Worm (Caenorhabditis elegans) whole organism, late embryonic: ENCODE data around the gene F27E5.8.

Source experiments
- Y22D7AL.16 ChIP-seq: sonication (generic microtip); optimal IDR thresholded peaks from 2 replicates; lab custom pipeline; 2016; ENCODE audit warnings: missing genetic modification characterization, missing compliant biosample characterization
- elt-2 ChIP-seq: sonication (generic microtip); optimal IDR thresholded peaks from 2 replicates; lab custom pipeline; 2016; ENCODE audit warnings: missing genetic modification reagents, missing genetic modification characterization, missing compliant biosample characterization
- ets-4 ChIP-seq: sonication (generic microtip); optimal IDR thresholded peaks from 2 replicates; lab custom pipeline; 2016; ENCODE audit warnings: missing genetic modification characterization, missing compliant biosample characterization
- fkh-6 ChIP-seq: sonication (generic microtip); optimal IDR thresholded peaks from 2 replicates; lab custom pipeline; 2016; ENCODE audit warnings: missing genetic modification characterization, missing compliant biosample characterization
- ref-2 ChIP-seq: sonication (generic microtip); optimal IDR thresholded peaks from 2 replicates; lab custom pipeline; 2016; ENCODE audit warnings: missing genetic modification characterization, missing compliant biosample characterization
- syd-9 ChIP-seq: sonication (generic microtip); optimal IDR thresholded peaks from 2 replicates; lab custom pipeline; 2016; ENCODE audit warnings: mild to moderate bottlenecking, missing genetic modification characterization, moderate library complexity, missing compliant biosample characterization
- tbx-2 ChIP-seq: sonication (generic microtip); optimal IDR thresholded peaks from 2 replicates; lab custom pipeline; 2016; ENCODE audit warnings: missing genetic modification characterization, missing compliant biosample characterization
- unc-42 ChIP-seq: sonication (generic microtip); optimal IDR thresholded peaks from 2 replicates; lab custom pipeline; 2016; ENCODE audit warnings: missing genotype, missing genetic modification characterization, missing compliant biosample characterization

The F27E5.8 gene

ce11 chrII:10084482-10084881, 42.8 kb downstream of the F27E5.8 start:
- TF ChIP-seq unc-42 (tag; lab: Kevin White, UChicago) (peak; percentile 79), Y22D7AL.16 (tag; lab: Kevin White, UChicago) (no peak)

ce11 chrII:10075794-10076193, 51.5 kb downstream of the F27E5.8 start:
- TF ChIP-seq ets-4 (no peak), fkh-6 (tag; lab: Kevin White, UChicago) (no peak), elt-2 (peak; percentile 9), ref-2 (tag; lab: Kevin White, UChicago) (peak; percentile 4), tbx-2 (tag; lab: Kevin White, UChicago) (peak; percentile 36), syd-9 (tag; lab: Kevin White, UChicago) (no peak)
